Fruit fly (Drosophila melanogaster) whole organism, wandering third instar larva: ENCODE measurements around the gene Nnf1b.
A peak's percentile ranks its signal among the peaks of the same experiment; 100 is the strongest.

Experiments used
- Abd-B ChIP-seq: fragments of >200 bp; optimal IDR thresholded peaks from 2 replicates; lab custom pipeline; 2017; ENCODE audit warnings: missing biosample characterization, missing genetic modification characterization
- CG32264 ChIP-seq: fragments of 200-800 bp; sonication (Bioruptor generic); optimal IDR thresholded peaks from 2 replicates; lab custom pipeline; 2016; ENCODE audit warnings: missing biosample characterization, missing genetic modification characterization
- Dfd ChIP-seq: fragments of >200 bp; optimal IDR thresholded peaks from 2 replicates; lab custom pipeline; 2017; ENCODE audit warnings: missing biosample characterization, missing genetic modification characterization
- GATAd ChIP-seq: sonication (Bioruptor generic); optimal IDR thresholded peaks from 2 replicates; lab custom pipeline; 2016; ENCODE audit warnings: missing biosample characterization, missing genetic modification characterization
- HLH106 ChIP-seq: fragments of 200-800 bp; optimal IDR thresholded peaks from 3 replicates; lab custom pipeline; 2019; ENCODE audit warnings: missing biosample characterization, mild to moderate bottlenecking, missing genetic modification characterization, moderate library complexity
- Hnf4 ChIP-seq: fragments of 200-800 bp; sonication (Bioruptor generic); optimal IDR thresholded peaks from 2 replicates; lab custom pipeline; 2016; ENCODE audit warnings: missing biosample characterization, mild to moderate bottlenecking, missing genetic modification characterization
- Hr78 ChIP-seq: fragments of >200 bp; optimal IDR thresholded peaks from 2 replicates; lab custom pipeline; 2017; ENCODE audit warnings: missing biosample characterization, missing genetic modification characterization
- Jra ChIP-seq: sonication (Bioruptor generic); optimal IDR thresholded peaks from 2 replicates; lab custom pipeline; 2016; ENCODE audit warnings: missing biosample characterization, missing genetic modification characterization
- Mio ChIP-seq: sonication (Bioruptor generic); optimal IDR thresholded peaks from 2 replicates; lab custom pipeline; 2016; ENCODE audit warnings: missing biosample characterization, missing genetic modification characterization
- OdsH ChIP-seq: fragments of 200-800 bp; sonication (Bioruptor generic); optimal IDR thresholded peaks from 2 replicates; lab custom pipeline; 2016; ENCODE audit warnings: missing biosample characterization, mild to moderate bottlenecking, missing genetic modification characterization
- Rel ChIP-seq, 2 experiments: fragments of 200-800 bp; sonication (Bioruptor generic) in 1 of 2; optimal IDR thresholded peaks; 2 replicates in 1 of 2; 3 replicates in 1 of 2; lab custom pipeline; 2016 to 2019; ENCODE audit warnings: mild to moderate bottlenecking in 2 of 2, missing biosample characterization in 2 of 2, missing genetic modification characterization in 2 of 2, moderate library complexity in 1 of 2
- Sp1 ChIP-seq: fragments of 200-800 bp; sonication (Bioruptor generic); optimal IDR thresholded peaks from 3 replicates; lab custom pipeline; 2019; ENCODE audit warnings: missing biosample characterization, mild to moderate bottlenecking, missing genetic modification characterization, moderate library complexity
- Vsx2 ChIP-seq: fragments of 200-300, 225-300 bp; sonication (Bioruptor generic); optimal IDR thresholded peaks from 2 replicates; lab custom pipeline; 2018; ENCODE audit warnings: missing biosample characterization, missing genetic modification characterization; ENCODE audit not compliant: partially characterized antibody
- br ChIP-seq: fragments of 200-800 bp; sonication (Bioruptor generic); optimal IDR thresholded peaks from 2 replicates; lab custom pipeline; 2016; ENCODE audit warnings: missing biosample characterization, missing genetic modification characterization
- brk ChIP-seq: fragments of 200-800 bp; sonication (Bioruptor generic); optimal IDR thresholded peaks from 2 replicates; lab custom pipeline; 2016; ENCODE audit warnings: missing biosample characterization, mild to moderate bottlenecking, missing genetic modification characterization
- dl ChIP-seq, 2 experiments: fragments of 175-275, 200-275 bp in 1 of 2; fragments of 200-275 bp in 1 of 2; sonication (Bioruptor generic); optimal IDR thresholded peaks; lab custom pipeline; 2018; ENCODE audit warnings: mild to moderate bottlenecking in 2 of 2, missing biosample characterization in 2 of 2, missing genetic modification characterization in 2 of 2, moderate library complexity in 2 of 2; ENCODE audit not compliant: partially characterized antibody in 2 of 2, insufficient read depth in 1 of 2
- dmrt93B ChIP-seq: fragments of 200-800 bp; sonication (Bioruptor generic); optimal IDR thresholded peaks from 2 replicates; lab custom pipeline; 2018; ENCODE audit warnings: missing biosample characterization, mild to moderate bottlenecking, missing genetic modification characterization
- dsf ChIP-seq: sonication (Bioruptor generic); optimal IDR thresholded peaks from 2 replicates; lab custom pipeline; 2016; ENCODE audit warnings: missing biosample characterization, missing genetic modification characterization, borderline replicate concordance
- ey ChIP-seq: fragments of 200-800 bp; sonication (Bioruptor generic); optimal IDR thresholded peaks from 2 replicates; lab custom pipeline; 2016; ENCODE audit warnings: missing biosample characterization, missing genetic modification characterization
- foxo ChIP-seq, 2 experiments: fragments of 200-800 bp; sonication (Bioruptor generic); optimal IDR thresholded peaks; 2 replicates in 1 of 2; 3 replicates in 1 of 2; lab custom pipeline; 2016 to 2017; ENCODE audit warnings: missing biosample characterization in 2 of 2, missing genetic modification characterization in 2 of 2
- fru ChIP-seq: fragments of 200-800 bp; sonication (Bioruptor generic); optimal IDR thresholded peaks from 3 replicates; lab custom pipeline; 2016; ENCODE audit warnings: missing biosample characterization, mild to moderate bottlenecking, missing genetic modification characterization
- h ChIP-seq: fragments of 200-800 bp; sonication (Bioruptor generic); optimal IDR thresholded peaks from 3 replicates; lab custom pipeline; 2016; ENCODE audit warnings: missing biosample characterization, mild to moderate bottlenecking, missing genetic modification characterization
- pan ChIP-seq: fragments of >200 bp; optimal IDR thresholded peaks from 2 replicates; lab custom pipeline; 2017
- psq ChIP-seq: fragments of 200-800 bp; sonication (Bioruptor generic); optimal IDR thresholded peaks from 3 replicates; lab custom pipeline; 2017; ENCODE audit warnings: missing biosample characterization, mild to moderate bottlenecking, missing genetic modification characterization, moderate library complexity
- rgr ChIP-seq: fragments of 200-800 bp; sonication (Bioruptor generic); optimal IDR thresholded peaks from 3 replicates; lab custom pipeline; 2016; ENCODE audit warnings: missing biosample characterization, mild to moderate bottlenecking, missing genetic modification characterization
- sage ChIP-seq: fragments of 200-800 bp; sonication (Bioruptor generic); optimal IDR thresholded peaks from 2 replicates; lab custom pipeline; 2016; ENCODE audit warnings: missing biosample characterization, mild to moderate bottlenecking, missing genetic modification characterization
- sv ChIP-seq: fragments of 200-800 bp; sonication (Bioruptor generic); optimal IDR thresholded peaks from 3 replicates; lab custom pipeline; 2016; ENCODE audit warnings: missing biosample characterization, missing genetic modification characterization
- usp ChIP-seq: fragments of >200 bp; optimal IDR thresholded peaks from 2 replicates; lab custom pipeline; 2017; ENCODE audit warnings: missing biosample characterization, missing genetic modification characterization
- woc ChIP-seq: sonication (Bioruptor generic); optimal IDR thresholded peaks from 2 replicates; lab custom pipeline; 2016; ENCODE audit warnings: missing biosample characterization, mild to moderate bottlenecking, missing genetic modification characterization

Gene Nnf1b

DNA sequence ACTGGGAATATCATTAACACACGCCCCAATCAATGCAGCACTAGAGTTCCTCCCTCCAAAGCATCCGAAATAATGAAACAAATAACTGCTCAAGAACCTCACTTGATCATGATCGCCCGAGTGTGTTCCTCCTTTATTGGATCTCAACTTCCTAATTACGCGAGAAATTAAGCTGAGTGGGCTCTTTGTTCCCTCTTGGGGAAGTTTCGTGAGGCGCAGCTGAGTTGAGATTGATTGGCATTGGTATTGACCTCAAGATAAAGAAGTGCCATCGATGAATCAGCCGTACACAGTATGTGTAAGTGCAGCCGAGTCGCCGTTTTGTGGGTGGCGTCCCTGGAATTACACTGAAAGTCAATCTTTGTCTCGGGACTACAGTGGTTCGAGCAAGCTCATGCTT lies 32.5 kb downstream of the Nnf1b start:
- TF ChIP-seq Rel (GFP tag; optimal IDR thresholded peaks at IDR 0.05; lab: Kevin White, UChicago), result no peak
- TF ChIP-seq Rel (tag; optimal IDR thresholded peaks at IDR 0.05; lab: Kevin White, UChicago), result peak; percentile 64
- TF ChIP-seq dsf (GFP tag; lab: Kevin White, UChicago), result no peak

dm6 chr2L:843301-843700 lies 32.9 kb downstream of the Nnf1b start:
- no peak for TF ChIP-seq pan (lab: Kevin White, UChicago)
- peak; percentile 9 for TF ChIP-seq fru
- TF ChIP-seq h (GFP tag; lab: Kevin White, UChicago), result no peak
- peak; percentile 7 for TF ChIP-seq br (GFP tag; lab: Kevin White, UChicago)
- peak; percentile 13 for TF ChIP-seq HLH106 (tag; lab: Kevin White, UChicago)
- TF ChIP-seq OdsH (GFP tag; lab: Kevin White, UChicago), result peak; percentile 1
- peak; percentile 4 for TF ChIP-seq ey (GFP tag; lab: Kevin White, UChicago)
- TF ChIP-seq usp (GFP tag; lab: Kevin White, UChicago), result no peak
- TF ChIP-seq Hr78 (GFP tag; lab: Kevin White, UChicago), result no peak

DNA sequence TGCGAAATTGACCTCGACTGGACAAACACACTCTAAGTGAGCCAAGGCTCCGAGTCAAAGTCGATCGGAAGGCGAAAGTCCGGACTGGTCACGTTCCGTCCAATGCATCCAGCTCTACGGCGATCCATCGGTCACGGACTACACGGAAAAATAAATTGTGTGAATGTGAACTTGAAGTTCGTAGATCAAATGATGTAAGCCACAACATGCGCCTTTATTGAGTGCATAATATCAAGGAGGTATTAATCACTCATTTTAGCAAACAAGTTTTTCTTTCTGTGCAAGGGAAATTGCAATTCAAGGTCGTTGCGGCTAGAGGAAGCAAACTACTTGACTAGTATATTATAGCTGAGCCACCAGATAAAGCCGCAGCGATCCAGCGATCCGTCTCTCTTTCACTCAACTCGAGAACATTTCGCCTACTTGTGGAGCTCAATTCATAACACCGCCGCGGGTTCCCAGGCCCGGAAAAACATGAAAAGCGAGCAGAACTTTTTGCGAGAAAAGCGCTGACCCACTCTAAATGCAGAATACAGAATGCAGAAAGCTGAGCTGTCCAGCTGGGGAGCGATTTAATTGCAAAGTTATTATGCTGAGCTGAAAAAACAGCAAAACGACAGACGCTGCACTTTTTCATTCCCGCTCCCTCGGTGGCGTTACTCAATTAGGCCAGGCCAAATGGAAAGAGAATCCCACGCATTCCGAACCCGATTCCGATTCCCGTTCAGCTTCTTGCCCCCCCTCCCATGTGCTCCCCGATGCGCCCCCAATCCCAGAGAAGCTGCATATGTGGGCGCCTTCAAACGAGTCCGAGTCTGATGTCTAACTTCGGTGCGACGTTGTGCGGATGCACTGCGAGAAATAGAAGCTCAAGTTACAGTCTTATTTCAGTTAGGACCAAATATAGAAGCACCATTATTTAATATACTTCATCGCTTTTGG lies 33.7 kb downstream of the Nnf1b start:
- TF ChIP-seq h (GFP tag; lab: Kevin White, UChicago) (peak; percentile 2), GATAd (no peak)
- TF ChIP-seq, all 38 proteins: peak for 1

DNA sequence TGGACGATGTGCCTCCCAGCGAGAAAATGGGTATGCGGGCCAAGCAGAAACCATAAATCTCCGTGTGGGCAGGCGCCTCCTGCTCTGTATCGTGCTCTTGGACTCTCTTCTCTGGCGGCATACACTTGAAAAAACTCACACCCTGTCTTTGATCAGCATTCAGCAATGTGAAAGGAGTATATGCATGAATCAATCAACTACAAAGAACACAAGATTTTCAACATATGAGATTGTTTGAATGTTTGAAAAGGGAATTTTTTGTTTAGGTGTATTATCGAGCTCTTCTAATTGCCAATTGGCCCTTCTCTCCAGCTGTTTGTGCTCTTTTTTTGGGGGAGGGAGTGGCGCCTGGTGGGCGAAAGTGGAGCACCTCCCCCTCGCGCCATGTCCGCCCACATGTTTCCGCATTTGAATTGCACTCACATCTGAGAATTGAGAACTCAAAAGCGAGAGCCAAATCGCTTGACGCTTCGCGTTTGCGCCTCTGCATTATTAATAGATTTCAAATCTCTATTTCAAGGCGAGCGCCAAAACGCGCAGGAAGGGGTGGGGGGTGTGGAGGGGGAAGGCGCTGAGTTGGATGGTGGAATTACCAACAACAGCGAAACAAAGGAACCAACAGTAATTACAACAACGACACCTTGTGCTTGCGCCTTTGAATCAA lies 35.1 kb downstream of the Nnf1b start:
- TF ChIP-seq Abd-B (GFP tag; lab: Kevin White, UChicago) (no peak), br (GFP tag; lab: Kevin White, UChicago) (peak; percentile 79), CG32264 (GFP tag; lab: Kevin White, UChicago) (peak; percentile 32), Jra (GFP tag; lab: Kevin White, UChicago) (no peak), OdsH (GFP tag; lab: Kevin White, UChicago) (peak; percentile 69), ey (GFP tag; lab: Kevin White, UChicago) (peak; percentile 83), sage (GFP tag; lab: Kevin White, UChicago) (no peak), h (GFP tag; lab: Kevin White, UChicago) (peak; percentile 64), GATAd (no peak), psq (GFP tag; lab: Kevin White, UChicago) (peak; percentile 53), woc (GFP tag; lab: Kevin White, UChicago) (peak; percentile 36), fru (peak; percentile 73), Dfd (GFP tag; lab: Kevin White, UChicago) (no peak), brk (GFP tag; lab: Kevin White, UChicago) (no peak), Sp1 (GFP tag; lab: Kevin White, UChicago) (peak; percentile 46), dl (GFP tag; optimal IDR thresholded peaks at IDR 0.05; lab: Kevin White, UChicago; ENCODE audit: insufficient read depth in 1 of 2, partially characterized antibody in 2 of 2) (no peak), rgr (GFP tag; lab: Kevin White, UChicago) (peak; percentile 78), sv (GFP tag; lab: Kevin White, UChicago) (peak; percentile 79), Hnf4 (GFP tag; lab: Kevin White, UChicago) (peak; percentile 64), HLH106 (tag; lab: Kevin White, UChicago) (peak; percentile 59), foxo (GFP tag; optimal IDR thresholded peaks at IDR 0.05; lab: Kevin White, UChicago) (peak in 1 of 2 experiments; percentile 70), dmrt93B (GFP tag; lab: Kevin White, UChicago) (peak; percentile 37)

DNA sequence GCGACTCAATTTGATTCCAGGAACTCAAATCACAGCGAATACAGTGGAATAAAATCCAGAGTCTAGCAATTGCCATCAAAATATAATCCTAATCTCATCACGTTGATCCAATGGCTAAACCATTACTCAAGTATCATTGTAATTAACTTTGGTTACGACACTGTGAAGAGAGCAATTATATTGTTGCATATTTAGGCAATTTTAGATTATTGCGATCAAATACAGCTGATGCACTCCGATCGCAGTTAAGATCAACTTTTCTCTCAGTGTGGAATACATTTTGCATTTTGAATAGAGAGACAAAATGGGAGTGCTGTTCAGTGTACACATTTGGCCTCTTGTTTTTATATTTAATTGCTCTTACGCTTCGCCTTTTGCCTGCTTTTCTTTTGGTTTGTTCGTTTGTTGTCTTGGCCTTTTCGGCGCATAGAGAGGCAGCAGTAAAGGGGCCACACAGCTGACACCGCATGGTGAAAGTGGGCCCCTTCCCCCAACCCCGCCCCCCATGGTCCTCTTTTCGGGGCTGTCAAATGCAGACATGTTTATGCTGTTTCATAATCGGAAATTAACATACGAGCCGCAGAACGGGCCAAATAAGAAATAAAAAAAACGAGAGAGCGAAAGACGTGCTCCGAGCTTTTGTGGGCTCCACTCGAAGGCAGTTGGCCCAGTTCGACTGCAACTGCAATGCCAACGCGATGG lies 35.9 kb downstream of the Nnf1b start:
- TF ChIP-seq Dfd (GFP tag; lab: Kevin White, UChicago) (no peak), Hnf4 (GFP tag; lab: Kevin White, UChicago) (peak; percentile 42), Sp1 (GFP tag; lab: Kevin White, UChicago) (peak; percentile 27), foxo (GFP tag; optimal IDR thresholded peaks at IDR 0.05; lab: Kevin White, UChicago) (peak in 1 of 2 experiments; percentile 57), Abd-B (GFP tag; lab: Kevin White, UChicago) (no peak), Vsx2 (GFP tag; lab: Kevin White, UChicago) (no peak), br (GFP tag; lab: Kevin White, UChicago) (peak; percentile 63), psq (GFP tag; lab: Kevin White, UChicago) (peak; percentile 44), ey (GFP tag; lab: Kevin White, UChicago) (peak; percentile 59), Hr78 (GFP tag; lab: Kevin White, UChicago) (no peak), h (GFP tag; lab: Kevin White, UChicago) (peak; percentile 30), woc (GFP tag; lab: Kevin White, UChicago) (peak; percentile 23), HLH106 (tag; lab: Kevin White, UChicago) (peak; percentile 30), rgr (GFP tag; lab: Kevin White, UChicago) (peak; percentile 48), GATAd (no peak), fru (peak; percentile 52), Mio (GFP tag; lab: Kevin White, UChicago) (no peak), OdsH (GFP tag; lab: Kevin White, UChicago) (peak; percentile 62)
